Worm (Caenorhabditis elegans): ENCODE results near the gene C29F7.2.
"Not testable (repeated sequence)": the region's sequence is repeated elsewhere in the genome, so short reads cannot be mapped to it uniquely, and the experiment has no call there.

The C29F7.2 gene

ce11 chrX:13411306-13411705, 4.6 kb upstream of the C29F7.2 start:
- TF ChIP-seq unc-62 (GFP tag; optimal IDR thresholded peaks at IDR 0.05), result no peak

- TF ChIP-seq unc-62 (GFP tag; optimal IDR thresholded peaks at IDR 0.05), result no peak
Measured at ce11 chrX:13412307-13412706, 3.6 kb upstream of the C29F7.2 start.

ce11 chrX:13414974-13415373, 904 bp upstream of the C29F7.2 start:
- TF ChIP-seq unc-62 (GFP tag; optimal IDR thresholded peaks at IDR 0.05), result no peak

ce11 chrX:13417479-13417878, 1.6 kb downstream of the C29F7.2 start:
- TF ChIP-seq unc-62 (GFP tag; optimal IDR thresholded peaks at IDR 0.05), result no peak

- TF ChIP-seq unc-62 (GFP tag; optimal IDR thresholded peaks at IDR 0.05), result no peak
Measured at ce11 chrX:13419884-13420339, 4.0 kb downstream of the C29F7.2 start, which contains the start of gene C29F7.3. Gene C29F7.3 (minus strand): TSS chrX:13419934.

- TF ChIP-seq unc-62 (GFP tag; optimal IDR thresholded peaks at IDR 0.05), result no peak
Measured at ce11 chrX:13421068-13421467, 5.2 kb downstream of the C29F7.2 start.

ce11 chrX:13423340-13423739, 7.5 kb downstream of the C29F7.2 start, which contains the start of gene fkh-3:
Gene fkh-3 (minus strand): TSS chrX:13423440.
- no peak for TF ChIP-seq unc-62 (GFP tag; optimal IDR thresholded peaks at IDR 0.05)

- TF ChIP-seq unc-62 (GFP tag; optimal IDR thresholded peaks at IDR 0.05), result not testable (repeated sequence)
Measured at ce11 chrX:13428755-13429154, 12.9 kb downstream of the C29F7.2 start, which contains the start of gene fkh-4. Gene fkh-4 (minus strand): TSS chrX:13428855.

- TF ChIP-seq unc-62 (GFP tag; optimal IDR thresholded peaks at IDR 0.05), result not testable (repeated sequence)
Measured at ce11 chrX:13431388-13431787, 15.5 kb downstream of the C29F7.2 start, which contains the start of gene C29F7.10. Gene C29F7.10 (minus strand): TSS chrX:13431488.

ce11 chrX:13435116-13435515, 19.2 kb downstream of the C29F7.2 start:
- TF ChIP-seq unc-62 (GFP tag; optimal IDR thresholded peaks at IDR 0.05), result no peak

ce11 chrX:13435790-13436472, 20.1 kb downstream of the C29F7.2 start, which contains the start of gene jmjd-3.3:
Gene jmjd-3.3 (plus strand): TSS chrX:13436422.
- no peak for TF ChIP-seq unc-62 (GFP tag; optimal IDR thresholded peaks at IDR 0.05)

ce11 chrX:13442446-13442845, 26.6 kb downstream of the C29F7.2 start:
- no peak for TF ChIP-seq unc-62 (GFP tag; optimal IDR thresholded peaks at IDR 0.05)

ce11 chrX:13443283-13443682, 27.4 kb downstream of the C29F7.2 start:
- no peak for TF ChIP-seq unc-62 (GFP tag; optimal IDR thresholded peaks at IDR 0.05)

ce11 chrX:13444267-13444666, 28.4 kb downstream of the C29F7.2 start:
- TF ChIP-seq unc-62 (GFP tag; optimal IDR thresholded peaks at IDR 0.05), result no peak

- no peak for TF ChIP-seq unc-62 (GFP tag; optimal IDR thresholded peaks at IDR 0.05)
Measured at ce11 chrX:13446418-13446817, 30.5 kb downstream of the C29F7.2 start, which contains the start of gene set-8. Gene set-8 (plus strand): TSS chrX:13446718.

- no peak for TF ChIP-seq unc-62 (GFP tag; optimal IDR thresholded peaks at IDR 0.05)
Measured at ce11 chrX:13451578-13451977, 35.7 kb downstream of the C29F7.2 start, which contains the start of gene F02D10.6. Gene F02D10.6 (minus strand): TSS chrX:13451678.

ce11 chrX:13456442-13456841, 40.6 kb downstream of the C29F7.2 start, which contains the start of gene flr-1:
Gene flr-1 (minus strand): TSS chrX:13456542.
- no peak for TF ChIP-seq unc-62 (GFP tag; optimal IDR thresholded peaks at IDR 0.05)
